Fruit fly (Drosophila melanogaster) whole organism, prepupa: ENCODE data around the gene TMEM216.

Experiments
- Blimp-1 ChIP-seq: fragments of 200-800 bp; sonication (Bioruptor generic); optimal IDR thresholded peaks from 3 replicates; lab custom pipeline; 2017; ENCODE audit warnings: missing biosample characterization, missing genetic modification characterization, mild to moderate bottlenecking, moderate library complexity, missing genetic modification reagents
- CG10631 ChIP-seq: fragments of 200-800 bp; sonication (Bioruptor generic); optimal IDR thresholded peaks from 2 replicates; lab custom pipeline; 2016; ENCODE audit warnings: missing biosample characterization, missing genetic modification characterization
- CG10669 ChIP-seq: fragments of 200-800 bp; sonication (Bioruptor generic); optimal IDR thresholded peaks from 3 replicates; lab custom pipeline; 2018; ENCODE audit warnings: missing biosample characterization, mild to moderate bottlenecking, missing genetic modification characterization, moderate library complexity
- CG11294 ChIP-seq: fragments of 200-800 bp; sonication (Bioruptor generic); IDR thresholded peaks from 2 replicates; pipeline ENCODE4 v1.3.6; 2022; ENCODE audit warnings: missing biosample characterization, missing genetic modification characterization
- CG11762 ChIP-seq: fragments of 200-800 bp; sonication (Bioruptor generic); optimal IDR thresholded peaks from 3 replicates; lab custom pipeline; 2016; ENCODE audit warnings: missing biosample characterization, missing genetic modification characterization; ENCODE audit not compliant: insufficient read depth
- CG11902 ChIP-seq: fragments of 200-800 bp; sonication (Bioruptor generic); optimal IDR thresholded peaks from 3 replicates; lab custom pipeline; 2016; ENCODE audit warnings: missing biosample characterization, missing genetic modification characterization
- CG3032 ChIP-seq: fragments of 200-800 bp; optimal IDR thresholded peaks from 2 replicates; lab custom pipeline; 2019; ENCODE audit warnings: missing biosample characterization, mild to moderate bottlenecking, missing genetic modification characterization, moderate library complexity
- CG31627 ChIP-seq: fragments of 200-800 bp; sonication (Bioruptor generic); optimal IDR thresholded peaks from 3 replicates; lab custom pipeline; 2016; ENCODE audit warnings: missing biosample characterization, missing genetic modification characterization
- CG32006 ChIP-seq: fragments of 200-800 bp; sonication (Bioruptor generic); optimal IDR thresholded peaks from 3 replicates; lab custom pipeline; 2017; ENCODE audit warnings: missing biosample characterization, mild to moderate bottlenecking, missing genetic modification characterization
- CG6276 ChIP-seq: fragments of 200-800 bp; sonication (Bioruptor generic); optimal IDR thresholded peaks from 2 replicates; lab custom pipeline; 2017; ENCODE audit warnings: missing biosample characterization, mild to moderate bottlenecking, missing genetic modification characterization
- CG6792 ChIP-seq: fragments of 200-800 bp; sonication (Bioruptor generic); optimal IDR thresholded peaks from 3 replicates; lab custom pipeline; 2016; ENCODE audit warnings: missing biosample characterization, missing genetic modification characterization
- CG6808 ChIP-seq: fragments of 200-800 bp; sonication (Bioruptor generic); optimal IDR thresholded peaks from 3 replicates; lab custom pipeline; 2017; ENCODE audit warnings: missing biosample characterization, missing genetic modification characterization, mild to moderate bottlenecking, moderate library complexity, missing genetic modification reagents
- CG6854 ChIP-seq: fragments of 200-800 bp; sonication (Bioruptor generic); optimal IDR thresholded peaks from 2 replicates; lab custom pipeline; 2017; ENCODE audit warnings: missing biosample characterization, mild to moderate bottlenecking, missing genetic modification characterization
- CG7368 ChIP-seq: fragments of 200-800 bp; sonication (Bioruptor generic); optimal IDR thresholded peaks from 3 replicates; lab custom pipeline; 2016; ENCODE audit warnings: missing biosample characterization, missing genetic modification characterization
- CG8319 ChIP-seq: fragments of 200-800 bp; sonication (Bioruptor generic); optimal IDR thresholded peaks from 3 replicates; lab custom pipeline; 2016; ENCODE audit warnings: missing biosample characterization, missing genetic modification characterization
- Eip75B ChIP-seq: fragments of 200-800 bp; sonication (Bioruptor generic); optimal IDR thresholded peaks from 3 replicates; lab custom pipeline; 2016; ENCODE audit warnings: missing biosample characterization, missing genetic modification characterization
- Eip78C ChIP-seq: fragments of 200-800 bp; sonication (Bioruptor generic); peaks from one replicate; lab custom pipeline; 2016; ENCODE audit warnings: missing biosample characterization, missing genetic modification characterization
- Eip93F ChIP-seq: fragments of 200-800 bp; sonication (Bioruptor generic); optimal IDR thresholded peaks from 2 replicates; lab custom pipeline; 2016; ENCODE audit warnings: missing biosample characterization, mild to moderate bottlenecking, missing genetic modification characterization
- Ets21C ChIP-seq: fragments of 200-800 bp; sonication (Bioruptor generic); optimal IDR thresholded peaks from 3 replicates; lab custom pipeline; 2016; ENCODE audit warnings: missing biosample characterization, missing genetic modification characterization
- Ets96B ChIP-seq: fragments of 200-800 bp; optimal IDR thresholded peaks from 2 replicates; lab custom pipeline; 2019; ENCODE audit warnings: missing biosample characterization, mild to moderate bottlenecking, missing genetic modification characterization, moderate library complexity
- Hr39 ChIP-seq: fragments of 200-800 bp; sonication (Bioruptor generic); optimal IDR thresholded peaks from 2 replicates; lab custom pipeline; 2016; ENCODE audit warnings: missing biosample characterization, missing genetic modification characterization
- Lpt ChIP-seq: fragments of 200-800 bp; sonication (Bioruptor generic); optimal IDR thresholded peaks from 3 replicates; lab custom pipeline; 2016; ENCODE audit warnings: missing biosample characterization, missing genetic modification characterization
- OdsH ChIP-seq: fragments of 200-800 bp; sonication (Bioruptor generic); optimal IDR thresholded peaks from 3 replicates; lab custom pipeline; 2016; ENCODE audit warnings: missing biosample characterization, missing genetic modification characterization
- Sox14 ChIP-seq: fragments of 200-800 bp; sonication (Bioruptor generic); optimal IDR thresholded peaks from 3 replicates; lab custom pipeline; 2016; ENCODE audit warnings: missing biosample characterization, missing genetic modification characterization
- Sox15 ChIP-seq: fragments of 200-800 bp; sonication (Bioruptor generic); optimal IDR thresholded peaks from 3 replicates; lab custom pipeline; 2016; ENCODE audit warnings: missing biosample characterization, missing genetic modification characterization
- achi ChIP-seq: fragments of 200-800 bp; sonication (Bioruptor generic); optimal IDR thresholded peaks from 3 replicates; lab custom pipeline; 2016; ENCODE audit warnings: missing biosample characterization, missing genetic modification characterization
- cyc ChIP-seq: fragments of 200-800 bp; sonication (Bioruptor generic); optimal IDR thresholded peaks from 3 replicates; lab custom pipeline; 2016; ENCODE audit warnings: missing biosample characterization, missing genetic modification characterization
- dac ChIP-seq: fragments of 200-800 bp; sonication (Bioruptor generic); optimal IDR thresholded peaks from 2 replicates; lab custom pipeline; 2017; ENCODE audit warnings: missing biosample characterization, mild to moderate bottlenecking, missing genetic modification characterization
- eg ChIP-seq: fragments of 200-800 bp; sonication (Bioruptor generic); IDR thresholded peaks from 3 replicates; pipeline ENCODE4 v1.3.6; 2022; ENCODE audit warnings: missing biosample characterization, missing genetic modification characterization
- esn ChIP-seq: fragments of 200-800 bp; sonication (Bioruptor generic); optimal IDR thresholded peaks from 2 replicates; lab custom pipeline; 2016; ENCODE audit warnings: missing biosample characterization, mild to moderate bottlenecking, missing genetic modification characterization, moderate library complexity
- fkh ChIP-seq: fragments of 200-800 bp; sonication (Bioruptor generic); optimal IDR thresholded peaks from 3 replicates; lab custom pipeline; 2017; ENCODE audit warnings: missing biosample characterization, mild to moderate bottlenecking, missing genetic modification characterization, moderate library complexity
- lz ChIP-seq: fragments of 200-800 bp; sonication (Bioruptor generic); optimal IDR thresholded peaks from 3 replicates; lab custom pipeline; 2016; ENCODE audit warnings: missing biosample characterization, missing genetic modification characterization
- net ChIP-seq: fragments of 200-800 bp; sonication (Bioruptor generic); optimal IDR thresholded peaks from 3 replicates; lab custom pipeline; 2016; ENCODE audit warnings: missing biosample characterization, missing genetic modification characterization
- pdm3 ChIP-seq: fragments of 200-800 bp; sonication (Bioruptor generic); optimal IDR thresholded peaks from 3 replicates; lab custom pipeline; 2016; ENCODE audit warnings: missing biosample characterization, missing genetic modification characterization
- spab ChIP-seq: fragments of 200-800 bp; sonication (Bioruptor generic); optimal IDR thresholded peaks from 2 replicates; lab custom pipeline; 2017; ENCODE audit warnings: missing biosample characterization, mild to moderate bottlenecking, missing genetic modification characterization, missing genetic modification reagents
- ss ChIP-seq, 2 experiments: fragments of 200-800 bp; sonication (Bioruptor generic); optimal IDR thresholded peaks; 2 replicates in 1 of 2; 3 replicates in 1 of 2; lab custom pipeline; 2017 to 2018; ENCODE audit warnings: mild to moderate bottlenecking in 2 of 2, missing biosample characterization in 2 of 2, missing genetic modification characterization in 2 of 2, moderate library complexity in 1 of 2
- svp ChIP-seq: fragments of 200-800 bp; sonication (Bioruptor generic); peaks from one replicate; lab custom pipeline; 2016; ENCODE audit warnings: missing biosample characterization, missing genetic modification characterization
- topi ChIP-seq: fragments of 200-800 bp; sonication (Bioruptor generic); optimal IDR thresholded peaks from 3 replicates; lab custom pipeline; 2016; ENCODE audit warnings: missing biosample characterization, missing genetic modification characterization
- vri ChIP-seq: fragments of 200-800 bp; sonication (Bioruptor generic); optimal IDR thresholded peaks from 3 replicates; lab custom pipeline; 2016; ENCODE audit warnings: missing biosample characterization, mild to moderate bottlenecking, missing genetic modification characterization

TMEM216 gene

dm6 chr3R:8715851-8716550 is at the start of gene TMEM216:
Gene TMEM216, plus strand, starts transcription at chr3R:8716243.
- TF ChIP-seq Sox14 (GFP tag; lab: Kevin White, UChicago) (peak; percentile 20), dac (GFP tag; lab: Kevin White, UChicago) (no peak), CG6854 (GFP tag; lab: Kevin White, UChicago) (peak; percentile 27), vri (GFP tag; lab: Kevin White, UChicago) (peak; percentile 65), spab (no peak), Eip78C (GFP tag; lab: Kevin White, UChicago) (peak; percentile 69), CG11294 (GFP tag; lab: Robert Waterston, UW) (no peak), Eip75B (GFP tag; lab: Kevin White, UChicago) (peak; percentile 23), net (GFP tag; lab: Kevin White, UChicago) (peak; percentile 7), CG6276 (GFP tag; lab: Kevin White, UChicago) (peak; percentile 66), fkh (GFP tag; lab: Kevin White, UChicago) (peak; percentile 9), CG6808 (GFP tag; lab: Kevin White, UChicago) (peak; percentile 37), ss (GFP tag; optimal IDR thresholded peaks at IDR 0.05; lab: Kevin White, UChicago) (peak in 1 of 2 experiments; percentile 61)
- TF ChIP-seq, all 60 proteins: peak for 10

dm6 chr3R:8667568-8667967 is 48.5 kb upstream of the TMEM216 start, which contains the start of gene CG8036:
Gene CG8036, plus strand, starts transcription at chr3R:8667868.
- TF ChIP-seq Ets21C (GFP tag; lab: Kevin White, UChicago) (no peak), Lpt (GFP tag; lab: Kevin White, UChicago) (no peak), CG11762 (GFP tag; lab: Kevin White, UChicago) (no peak), achi (GFP tag; lab: Kevin White, UChicago) (no peak), CG8319 (GFP tag; lab: Kevin White, UChicago) (no peak), Sox15 (GFP tag; lab: Kevin White, UChicago) (no peak), CG3032 (tag; lab: Kevin White, UChicago) (no peak), Eip93F (GFP tag; lab: Kevin White, UChicago) (no peak), CG11902 (no peak), dac (GFP tag; lab: Kevin White, UChicago) (no peak), Eip75B (GFP tag; lab: Kevin White, UChicago) (no peak), fkh (GFP tag; lab: Kevin White, UChicago) (no peak), cyc (GFP tag; lab: Kevin White, UChicago) (no peak), Sox14 (GFP tag; lab: Kevin White, UChicago) (no peak), CG10669 (GFP tag; lab: Kevin White, UChicago) (no peak), CG6808 (GFP tag; lab: Kevin White, UChicago) (no peak), spab (no peak)
- TF ChIP-seq, all 60 proteins: peak for 0

- TF ChIP-seq Blimp-1 (GFP tag; lab: Kevin White, UChicago) (no peak), CG10631 (no peak), esn (GFP tag; lab: Kevin White, UChicago) (no peak), vri (GFP tag; lab: Kevin White, UChicago) (peak; percentile 81), lz (no peak), CG7368 (no peak), Eip78C (GFP tag; lab: Kevin White, UChicago) (peak; percentile 65), achi (GFP tag; lab: Kevin White, UChicago) (no peak), spab (no peak), topi (GFP tag; lab: Kevin White, UChicago) (no peak), CG32006 (GFP tag; lab: Kevin White, UChicago) (no peak), eg (GFP tag; lab: Robert Waterston, UW) (no peak), Eip93F (GFP tag; lab: Kevin White, UChicago) (peak; percentile 3), net (GFP tag; lab: Kevin White, UChicago) (no peak), CG11762 (GFP tag; lab: Kevin White, UChicago) (no peak), CG8319 (GFP tag; lab: Kevin White, UChicago) (no peak), svp (GFP tag; lab: Kevin White, UChicago) (peak; percentile 63), Lpt (GFP tag; lab: Kevin White, UChicago) (no peak), fkh (GFP tag; lab: Kevin White, UChicago) (no peak), Ets96B (tag; lab: Kevin White, UChicago) (no peak), Ets21C (GFP tag; lab: Kevin White, UChicago) (no peak), CG31627 (GFP tag; lab: Kevin White, UChicago) (no peak), pdm3 (GFP tag; lab: Kevin White, UChicago) (no peak), CG10669 (GFP tag; lab: Kevin White, UChicago) (no peak), Sox15 (GFP tag; lab: Kevin White, UChicago) (no peak), CG11902 (no peak), CG3032 (tag; lab: Kevin White, UChicago) (no peak), CG6792 (no peak), CG6808 (GFP tag; lab: Kevin White, UChicago) (no peak), Hr39 (GFP tag; lab: Kevin White, UChicago) (no peak), OdsH (GFP tag; lab: Kevin White, UChicago) (no peak), CG11294 (GFP tag; lab: Robert Waterston, UW) (no peak), CG6854 (GFP tag; lab: Kevin White, UChicago) (no peak), Eip75B (GFP tag; lab: Kevin White, UChicago) (no peak)
These were observed 47.8 kb upstream of the TMEM216 start for dm6 chr3R:8668024-8668856.
